Fruit fly (Drosophila melanogaster) whole organism, embryonic: ENCODE measurements around the gene sr.

Experiments used
- Antp ChIP-seq: fragments of 200-800 bp; sonication (Bioruptor generic); optimal IDR thresholded peaks from 3 replicates; lab custom pipeline; 2016; ENCODE audit warnings: missing biosample characterization, missing genetic modification characterization
- CG10543 ChIP-seq: fragments of 200-800 bp; sonication (Bioruptor generic); optimal IDR thresholded peaks from 3 replicates; lab custom pipeline; 2017; ENCODE audit warnings: missing biosample characterization, mild to moderate bottlenecking, missing genetic modification characterization, moderate library complexity
- CG10565 ChIP-seq: fragments of 200-800 bp; sonication (Bioruptor generic); optimal IDR thresholded peaks from 3 replicates; lab custom pipeline; 2016; ENCODE audit warnings: missing biosample characterization, mild to moderate bottlenecking, missing genetic modification characterization
- CG11560 ChIP-seq: fragments of 200-800 bp; sonication (Bioruptor generic); IDR thresholded peaks from 3 replicates; pipeline ENCODE4 v1.3.6; 2022; ENCODE audit warnings: missing biosample characterization, missing genetic modification characterization
- CG13123 ChIP-seq: fragments of 200-800 bp; sonication (Bioruptor generic); optimal IDR thresholded peaks from 2 replicates; lab custom pipeline; 2016; ENCODE audit warnings: missing biosample characterization, missing genetic modification characterization
- CG13296 ChIP-seq: fragments of 200-800 bp; sonication (Bioruptor generic); optimal IDR thresholded peaks from 3 replicates; lab custom pipeline; 2018; ENCODE audit warnings: missing biosample characterization, mild to moderate bottlenecking, missing genetic modification characterization
- CG13624 ChIP-seq: fragments of 200-800 bp; sonication (Bioruptor generic); optimal IDR thresholded peaks from 2 replicates; lab custom pipeline; 2016; ENCODE audit warnings: missing biosample characterization, missing genetic modification characterization
- CG14014 ChIP-seq: fragments of 200-800 bp; sonication (Bioruptor generic); IDR thresholded peaks from 2 replicates; pipeline ENCODE4 v1.3.6; 2022; ENCODE audit warnings: missing biosample characterization, missing genetic modification characterization
- CG15269 ChIP-seq: fragments of 200-800 bp; sonication (Bioruptor generic); optimal IDR thresholded peaks from 2 replicates; lab custom pipeline; 2018; ENCODE audit warnings: missing biosample characterization, mild to moderate bottlenecking, missing genetic modification characterization, moderate library complexity
- CG1603 ChIP-seq: fragments of 200-800 bp; sonication (Bioruptor generic); optimal IDR thresholded peaks from 2 replicates; lab custom pipeline; 2019; ENCODE audit warnings: missing biosample characterization, mild to moderate bottlenecking, missing genetic modification characterization, moderate library complexity
- CG17385 ChIP-seq: fragments of 200-800 bp; sonication (Bioruptor generic); optimal IDR thresholded peaks from 3 replicates; lab custom pipeline; 2018; ENCODE audit warnings: missing biosample characterization, mild to moderate bottlenecking, missing genetic modification characterization
- CG17912 ChIP-seq: fragments of 200-800 bp; sonication (Bioruptor generic); optimal IDR thresholded peaks from 2 replicates; lab custom pipeline; 2018; ENCODE audit warnings: missing biosample characterization, mild to moderate bottlenecking, missing genetic modification characterization
- CG18011 ChIP-seq: fragments of 200-800 bp; sonication (Bioruptor generic); optimal IDR thresholded peaks from 2 replicates; lab custom pipeline; 2017; ENCODE audit warnings: missing biosample characterization, missing genetic modification characterization, mild to moderate bottlenecking, moderate library complexity, missing genotype
- CG31224 ChIP-seq: fragments of 200-800 bp; sonication (Bioruptor generic); IDR thresholded peaks from 2 replicates; pipeline ENCODE4 v1.3.6; 2022; ENCODE audit warnings: missing biosample characterization, missing genetic modification characterization
- CG31388 ChIP-seq: fragments of 200-800 bp; sonication (Bioruptor generic); optimal IDR thresholded peaks from 2 replicates; lab custom pipeline; 2016; ENCODE audit warnings: missing biosample characterization, missing genetic modification characterization
- CG3163 ChIP-seq: fragments of 200-800 bp; sonication (Bioruptor generic); optimal IDR thresholded peaks from 3 replicates; lab custom pipeline; 2016; ENCODE audit warnings: missing biosample characterization, missing genetic modification characterization
- CG32532 ChIP-seq: fragments of 200-800 bp; sonication (Bioruptor generic); IDR thresholded peaks from 2 replicates; pipeline ENCODE4 v1.3.6; 2022; ENCODE audit warnings: missing biosample characterization, missing genetic modification characterization
- CG32772 ChIP-seq: fragments of 200-800 bp; sonication (Bioruptor generic); IDR thresholded peaks from 2 replicates; pipeline ENCODE4 v1.3.6; 2022; ENCODE audit warnings: missing biosample characterization, missing genetic modification characterization
- CG42726 ChIP-seq: fragments of 200-800 bp; sonication (Bioruptor generic); IDR thresholded peaks from 2 replicates; pipeline ENCODE4 v1.3.6; 2022; ENCODE audit warnings: missing biosample characterization, missing genetic modification characterization; ENCODE audit not compliant: partially characterized antibody
- Chrac-16 ChIP-seq: fragments of 200-800 bp; sonication (Bioruptor generic); optimal IDR thresholded peaks from 3 replicates; lab custom pipeline; 2016; ENCODE audit warnings: missing biosample characterization, missing genetic modification characterization
- NC2α ChIP-seq: fragments of 200-800 bp; sonication (Bioruptor generic); optimal IDR thresholded peaks from 2 replicates; lab custom pipeline; 2016; ENCODE audit warnings: missing biosample characterization, missing genetic modification characterization
- Optix ChIP-seq: fragments of 200-800 bp; sonication (Bioruptor generic); IDR thresholded peaks from 3 replicates; pipeline ENCODE4 v1.3.6; 2022; ENCODE audit warnings: missing biosample characterization, missing genetic modification characterization
- Pdp1 ChIP-seq, 2 experiments: fragments of 200-800 bp; sonication (Bioruptor generic); optimal IDR thresholded peaks; 3 replicates each; lab custom pipeline; 2016; ENCODE audit warnings: missing biosample characterization in 2 of 2, missing genetic modification characterization in 2 of 2, mild to moderate bottlenecking in 1 of 2, moderate library complexity in 1 of 2
- Sox102F ChIP-seq: fragments of 200-800 bp; sonication (Bioruptor generic); optimal IDR thresholded peaks from 2 replicates; lab custom pipeline; 2018; ENCODE audit warnings: missing biosample characterization, mild to moderate bottlenecking, missing genetic modification characterization, moderate library complexity
- Trl ChIP-seq, 3 experiments: fragments of >200 bp in 2 of 3; fragments of 200-800 bp in 1 of 3; sonication (Bioruptor generic) in 1 of 3; optimal IDR thresholded peaks; 2 replicates in 1 of 3; 3 replicates in 2 of 3; lab custom pipeline; 2016 to 2017; ENCODE audit warnings: missing biosample characterization in 1 of 3, missing genetic modification characterization in 1 of 3
- Usf ChIP-seq: fragments of 200-800 bp; sonication (Bioruptor generic); optimal IDR thresholded peaks from 2 replicates; lab custom pipeline; 2017; ENCODE audit warnings: missing genotype, missing biosample characterization, missing genetic modification characterization
- Xbp1 ChIP-seq: fragments of 200-800 bp; sonication (Bioruptor generic); optimal IDR thresholded peaks from 3 replicates; lab custom pipeline; 2016; ENCODE audit warnings: missing biosample characterization, mild to moderate bottlenecking, missing genetic modification characterization
- ap ChIP-seq: fragments of 200-800 bp; sonication (Bioruptor generic); IDR thresholded peaks from 2 replicates; pipeline ENCODE4 v1.3.6; 2022; ENCODE audit warnings: missing biosample characterization, missing genetic modification characterization
- az2 ChIP-seq: fragments of 200-800 bp; sonication (Bioruptor generic); optimal IDR thresholded peaks from 3 replicates; lab custom pipeline; 2016; ENCODE audit warnings: missing biosample characterization, missing genetic modification characterization
- ci ChIP-seq: fragments of 200-800 bp; sonication (Bioruptor generic); IDR thresholded peaks from 3 replicates; pipeline ENCODE4 v1.3.6; 2022; ENCODE audit warnings: missing biosample characterization, missing genetic modification characterization
- ewg ChIP-seq: fragments of 200-800 bp; sonication (Bioruptor generic); optimal IDR thresholded peaks from 3 replicates; lab custom pipeline; 2017; ENCODE audit warnings: mild to moderate bottlenecking, missing biosample characterization, missing genetic modification reagents, missing genetic modification characterization
- gcm ChIP-seq: fragments of 200-800 bp; sonication (Bioruptor generic); optimal IDR thresholded peaks from 2 replicates; lab custom pipeline; 2019; ENCODE audit warnings: missing biosample characterization, mild to moderate bottlenecking, missing genetic modification characterization, moderate library complexity
- gcm2 ChIP-seq: fragments of 200-800 bp; sonication (Bioruptor generic); optimal IDR thresholded peaks from 2 replicates; lab custom pipeline; 2016; ENCODE audit warnings: missing biosample characterization, missing genetic modification characterization
- grn ChIP-seq: fragments of 200-800 bp; sonication (Bioruptor generic); optimal IDR thresholded peaks from 3 replicates; lab custom pipeline; 2017; ENCODE audit warnings: missing biosample characterization, missing genetic modification characterization
- inv ChIP-seq: fragments of 200-800 bp; sonication (Bioruptor generic); IDR thresholded peaks from 2 replicates; pipeline ENCODE4 v1.3.6; 2022; ENCODE audit warnings: missing biosample characterization, missing genetic modification characterization; ENCODE audit not compliant: partially characterized antibody
- ken ChIP-seq: fragments of 200-800 bp; sonication (Bioruptor generic); IDR thresholded peaks from 3 replicates; pipeline ENCODE4 v1.3.6; 2022; ENCODE audit warnings: missing biosample characterization, missing genetic modification characterization
- lab ChIP-seq: fragments of 200-800 bp; sonication (Bioruptor generic); optimal IDR thresholded peaks from 3 replicates; lab custom pipeline; 2017; ENCODE audit warnings: missing biosample characterization, missing genetic modification characterization, mild to moderate bottlenecking, moderate library complexity, missing genetic modification reagents
- lilli ChIP-seq: fragments of 200-800 bp; sonication (Bioruptor generic); optimal IDR thresholded peaks from 3 replicates; lab custom pipeline; 2016; ENCODE audit warnings: missing biosample characterization, missing genetic modification characterization
- mirr ChIP-seq: fragments of 200-800 bp; sonication (Bioruptor generic); optimal IDR thresholded peaks from 3 replicates; lab custom pipeline; 2018; ENCODE audit warnings: missing biosample characterization, mild to moderate bottlenecking, missing genetic modification characterization
- nau ChIP-seq: fragments of 200-800 bp; sonication (Bioruptor generic); optimal IDR thresholded peaks from 3 replicates; lab custom pipeline; 2017; ENCODE audit warnings: missing biosample characterization, mild to moderate bottlenecking, missing genetic modification characterization, missing genetic modification reagents
- nerfin-1 ChIP-seq: fragments of 200-800 bp; sonication (Bioruptor generic); optimal IDR thresholded peaks from 3 replicates; lab custom pipeline; 2019; ENCODE audit warnings: missing biosample characterization, mild to moderate bottlenecking, missing genetic modification characterization, moderate library complexity
- nmo ChIP-seq: fragments of 200-800 bp; sonication (Bioruptor generic); optimal IDR thresholded peaks from 2 replicates; lab custom pipeline; 2018; ENCODE audit warnings: missing biosample characterization, mild to moderate bottlenecking, missing genetic modification characterization, moderate library complexity
- odd ChIP-seq: fragments of 200-800 bp; sonication (Bioruptor generic); optimal IDR thresholded peaks from 2 replicates; lab custom pipeline; 2017; ENCODE audit warnings: missing biosample characterization, mild to moderate bottlenecking, missing genetic modification characterization
- ro ChIP-seq: fragments of 200-800 bp; sonication (Bioruptor generic); IDR thresholded peaks from 2 replicates; pipeline ENCODE4 v1.3.6; 2022; ENCODE audit warnings: missing biosample characterization, missing genetic modification characterization
- sc ChIP-seq, 3 experiments: fragments of >200 bp in 2 of 3; fragments of 200-800 bp in 1 of 3; sonication (Bioruptor generic) in 1 of 3; optimal IDR thresholded peaks; 2 replicates in 2 of 3; 3 replicates in 1 of 3; lab custom pipeline; 2017; ENCODE audit warnings: mild to moderate bottlenecking in 1 of 3, missing biosample characterization in 1 of 3, missing genetic modification characterization in 1 of 3, missing genetic modification reagents in 1 of 3
- slp2 ChIP-seq: fragments of 200-800 bp; sonication (Bioruptor generic); optimal IDR thresholded peaks from 2 replicates; lab custom pipeline; 2016; ENCODE audit warnings: missing biosample characterization, missing genetic modification characterization
- sqz ChIP-seq: fragments of 200-800 bp; sonication (Bioruptor generic); optimal IDR thresholded peaks from 3 replicates; lab custom pipeline; 2018; ENCODE audit warnings: missing biosample characterization, mild to moderate bottlenecking, missing genetic modification characterization
- ssp ChIP-seq: fragments of 200-800 bp; sonication (Bioruptor generic); IDR thresholded peaks from 2 replicates; pipeline ENCODE4 v1.3.6; 2022; ENCODE audit warnings: missing biosample characterization, missing genetic modification characterization

Gene sr

DNA sequence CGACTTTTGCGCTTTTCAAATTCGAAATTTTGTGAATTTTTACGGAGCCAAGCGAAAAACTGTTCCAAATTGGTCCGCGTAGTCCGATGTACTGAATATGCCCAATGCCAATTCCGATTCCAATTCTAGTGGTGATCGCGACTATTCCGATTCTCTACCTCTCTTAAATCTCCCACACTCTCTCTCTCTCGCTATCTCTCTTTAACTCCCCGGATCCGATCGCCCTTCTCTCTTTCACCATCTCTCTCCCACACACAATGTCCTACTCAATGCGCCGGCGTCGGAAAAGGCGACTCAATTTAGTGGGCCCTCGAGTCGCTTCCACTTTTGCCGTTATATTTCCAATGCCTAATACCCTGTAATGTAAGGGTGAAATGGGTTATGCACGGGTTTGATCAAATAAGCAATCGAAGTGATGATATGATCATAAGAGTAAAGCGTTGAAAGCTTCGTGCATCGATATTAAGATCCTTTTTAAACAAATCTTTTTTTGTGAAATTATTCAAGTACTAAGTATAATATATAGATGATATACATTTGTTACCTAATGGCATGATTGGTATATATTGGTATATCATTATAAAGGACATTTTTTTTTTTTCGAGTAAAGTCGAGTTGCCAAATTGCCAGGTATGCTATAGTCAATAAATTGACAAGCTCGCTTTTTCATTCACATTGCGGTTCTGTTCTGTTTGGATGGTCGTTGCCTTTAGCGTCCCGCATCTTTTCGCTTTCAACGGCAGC, 41.2 kb upstream of the sr start (continued):
- no peak for TF ChIP-seq slp2 (GFP tag; lab: Kevin White, UChicago)
- TF ChIP-seq CG31388: no peak
- no peak for TF ChIP-seq sqz (GFP tag; lab: Kevin White, UChicago)
- TF ChIP-seq CG17912: no peak
- TF ChIP-seq Usf (GFP tag; lab: Kevin White, UChicago): peak; percentile 65
- peak; percentile 79 for TF ChIP-seq CG3163 (GFP tag; lab: Kevin White, UChicago)
- TF ChIP-seq NC2α: no peak
- peak; percentile 9 for TF ChIP-seq gcm2
- TF ChIP-seq CG42726 (GFP tag; lab: Robert Waterston, UW): no peak
- peak; percentile 71 for TF ChIP-seq Sox102F
- TF ChIP-seq CG31224: no peak; the same call in 1 of the 2 replicates
- peak; percentile 77 for TF ChIP-seq Xbp1 (GFP tag; lab: Kevin White, UChicago)
- TF ChIP-seq Trl (optimal IDR thresholded peaks at IDR 0.05; lab: Kevin White, UChicago): peak; percentile 59 to 80
- TF ChIP-seq Trl (GFP tag; optimal IDR thresholded peaks at IDR 0.05; lab: Kevin White, UChicago): peak; percentile 16
- TF ChIP-seq az2 (GFP tag; lab: Kevin White, UChicago): peak; percentile 76
- TF ChIP-seq CG18011: peak; percentile 31
- TF ChIP-seq CG13624 (GFP tag; lab: Kevin White, UChicago): peak; percentile 6
- no peak; the same call in 1 of the 2 replicates for TF ChIP-seq CG32532
- TF ChIP-seq inv (GFP tag; lab: Robert Waterston, UW): no peak
- peak; percentile 59 for TF ChIP-seq odd (GFP tag; lab: Kevin White, UChicago)
- TF ChIP-seq nmo: peak; percentile 90
- no peak for TF ChIP-seq CG10565 (GFP tag; lab: Kevin White, UChicago)
- TF ChIP-seq nerfin-1 (tag; lab: Kevin White, UChicago): peak; percentile 36
- TF ChIP-seq nau (GFP tag; lab: Kevin White, UChicago): peak; percentile 61
- no peak for TF ChIP-seq sc (optimal IDR thresholded peaks at IDR 0.05; lab: Kevin White, UChicago)
- TF ChIP-seq sc (GFP tag; optimal IDR thresholded peaks at IDR 0.05; lab: Kevin White, UChicago): peak; percentile 74
- TF ChIP-seq ssp (GFP tag; lab: Robert Waterston, UW): peak; percentile 44
- TF ChIP-seq CG11560 (tag; lab: Robert Waterston, UW): 0 out of 3 replicates have a peak, but pooled peaks have one; percentile 32
- TF ChIP-seq mirr: no peak
- peak; percentile 26; the same call in 1 of the 2 replicates for TF ChIP-seq CG32772 (GFP tag; lab: Robert Waterston, UW)
- peak; percentile 77 for TF ChIP-seq Chrac-16
- peak; percentile 45 for TF ChIP-seq lab
- no peak for TF ChIP-seq ken (GFP tag; lab: Robert Waterston, UW)
- TF ChIP-seq ro (GFP tag; lab: Robert Waterston, UW): no peak
- TF ChIP-seq CG17385 (GFP tag; lab: Kevin White, UChicago): peak; percentile 63
- TF ChIP-seq ewg (GFP tag; lab: Kevin White, UChicago): peak; percentile 59
- TF ChIP-seq CG14014 (GFP tag; lab: Robert Waterston, UW): no peak; the same call in 1 of the 2 replicates
- peak; percentile 2 for TF ChIP-seq CG13296 (GFP tag; lab: Kevin White, UChicago)
- no peak for TF ChIP-seq Optix (GFP tag; lab: Robert Waterston, UW)
- peak; percentile 12; the same call in 1 of the 3 replicates for TF ChIP-seq ci (GFP tag; lab: Robert Waterston, UW)
- peak; percentile 58 for TF ChIP-seq lilli (GFP tag; lab: Kevin White, UChicago)
- peak; percentile 27 for TF ChIP-seq Antp (GFP tag; lab: Kevin White, UChicago)
- peak; percentile 76 for TF ChIP-seq CG15269 (tag; lab: Kevin White, UChicago)
- peak; percentile 44 for TF ChIP-seq CG10543 (GFP tag; lab: Kevin White, UChicago)
- peak; percentile 43 for TF ChIP-seq CG13123
- peak; percentile 42 for TF ChIP-seq CG1603
- peak; percentile 41; the same call in 1 of the 2 replicates for TF ChIP-seq ap
- TF ChIP-seq grn (GFP tag; lab: Kevin White, UChicago): no peak
- peak; percentile 51 for TF ChIP-seq gcm (GFP tag; lab: Kevin White, UChicago)
- peak; percentile 30 to 57 for TF ChIP-seq Pdp1 (GFP tag; optimal IDR thresholded peaks at IDR 0.05; lab: Kevin White, UChicago)
